Worm (Caenorhabditis elegans): Measurements from ENCODE around the gene F14D7.6.

ce11 chrV:14333116-14333515 lies 31.9 kb downstream of the F14D7.6 start, which contains the start of gene srm-4:
- TF ChIP-seq mdl-1 (tag; optimal IDR thresholded peaks at IDR 0.05) (no peak), tbx-2 (tag; optimal IDR thresholded peaks at IDR 0.05) (no peak), ZK546.5 (tag; optimal IDR thresholded peaks at IDR 0.05) (no peak), nhr-25 (tag; optimal IDR thresholded peaks at IDR 0.05) (no peak), nhr-237 (tag; optimal IDR thresholded peaks at IDR 0.05) (no peak), zag-1 (tag; optimal IDR thresholded peaks at IDR 0.05) (no peak), ama-1 (optimal IDR thresholded peaks at IDR 0.05) (no peak), elt-2 (tag; optimal IDR thresholded peaks at IDR 0.05) (no peak), pha-4 (tag; optimal IDR thresholded peaks at IDR 0.05) (no peak), lsy-12 (tag; optimal IDR thresholded peaks at IDR 0.05) (no peak), fos-1 (tag; optimal IDR thresholded peaks at IDR 0.05) (no peak)

Data from whole organism, L3 larva.